Worm (Caenorhabditis elegans) whole organism, L4/young adult: Measurements from ENCODE around the gene K02H11.4.

Experiments
- W03F9.2 ChIP-seq: fragments of 150-350 bp; optimal IDR thresholded peaks from 2 replicates; lab custom pipeline; 2014; ENCODE audit warnings: missing biosample characterization, missing genetic modification characterization
- dao-5 ChIP-seq: sonication (generic microtip); optimal IDR thresholded peaks from 2 replicates; lab custom pipeline; 2016; ENCODE audit warnings: missing genotype, missing genetic modification characterization, moderate library complexity, missing compliant biosample characterization
- him-1 ChIP-seq: sonication (generic microtip); optimal IDR thresholded peaks from 2 replicates; lab custom pipeline; 2016; ENCODE audit warnings: missing genotype, missing genetic modification reagents, missing genetic modification characterization, missing compliant biosample characterization

Gene K02H11.4

DNA sequence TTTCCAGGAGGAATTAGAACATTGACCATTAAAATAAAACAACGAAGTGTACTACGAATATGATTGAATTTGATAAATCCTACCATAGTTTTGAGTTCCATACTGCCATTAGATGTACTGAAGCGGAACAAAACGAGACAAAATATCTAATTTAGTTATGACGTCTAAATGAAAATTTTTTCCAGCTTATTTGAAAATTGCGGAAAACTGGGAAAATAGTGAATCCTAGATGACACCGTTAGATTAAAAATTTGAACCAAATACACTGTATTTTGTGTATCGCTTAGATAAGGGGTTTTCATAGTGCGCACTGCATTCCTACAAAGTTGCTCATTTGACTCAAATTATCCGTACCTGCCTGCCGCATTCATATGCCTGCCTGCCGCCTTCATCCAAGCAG is at the start of gene K02H11.4:
TSS of gene K02H11.4 (minus strand) at position 101 of the 400 bp plus-strand sequence.
- TF ChIP-seq him-1 (tag; lab: Kevin White, UChicago) (no peak), W03F9.2 (no peak), dao-5 (tag; lab: Kevin White, UChicago) (no peak)

DNA sequence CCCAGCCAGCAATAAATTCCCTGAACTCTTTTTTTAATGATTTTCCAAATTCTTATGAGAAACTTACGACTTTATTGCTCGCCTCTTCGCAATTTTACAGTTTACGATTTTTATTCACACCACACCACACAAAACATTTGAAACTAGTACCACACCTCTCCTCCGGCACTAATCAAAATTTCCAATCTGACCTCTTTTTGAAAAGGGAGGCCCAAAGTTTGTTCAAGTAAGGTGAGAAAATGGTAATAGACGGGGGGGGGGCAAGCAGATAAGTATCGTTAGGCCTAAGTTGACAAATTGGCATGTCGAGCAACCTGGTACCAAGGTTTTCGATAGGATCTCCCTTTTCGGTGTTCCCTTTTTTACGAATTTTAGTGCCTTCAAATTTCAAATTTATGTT is 48.7 kb upstream of the K02H11.4 start:
- TF ChIP-seq him-1 (tag; lab: Kevin White, UChicago) (no peak), W03F9.2 (no peak), dao-5 (tag; lab: Kevin White, UChicago) (no peak)

DNA sequence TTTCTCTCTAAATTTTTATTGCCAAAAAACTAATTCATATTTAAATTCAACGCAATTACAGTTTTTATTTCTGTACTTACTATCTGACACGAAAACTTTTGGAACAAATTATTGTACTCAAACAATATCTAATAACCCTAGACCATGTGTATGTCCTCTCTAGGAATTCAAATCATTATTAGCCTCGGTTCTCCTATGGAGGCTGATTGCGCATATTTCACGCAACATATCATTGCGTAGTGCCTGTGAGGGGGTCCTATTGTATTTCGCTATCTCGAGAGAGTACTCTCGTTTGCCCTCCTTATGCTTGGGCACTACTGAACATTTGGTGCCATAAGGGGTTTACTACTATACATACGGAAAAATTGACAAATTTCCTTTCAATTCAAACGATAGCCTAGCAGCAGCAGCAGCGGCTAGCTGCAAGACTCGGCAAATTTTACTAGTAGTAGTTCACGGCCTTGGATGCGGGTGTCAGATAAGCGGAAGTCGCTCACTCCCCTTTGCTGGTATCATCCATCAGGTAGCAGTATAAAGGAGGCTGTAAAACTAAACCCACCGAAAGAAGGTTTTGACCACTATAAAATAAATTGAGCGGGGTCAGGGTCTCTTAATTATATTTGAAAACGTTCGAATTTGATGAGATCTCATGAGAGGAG is 47.6 kb upstream of the K02H11.4 start:
- TF ChIP-seq him-1 (tag; lab: Kevin White, UChicago) (no peak), dao-5 (tag; lab: Kevin White, UChicago) (no peak), W03F9.2 (no peak)

DNA sequence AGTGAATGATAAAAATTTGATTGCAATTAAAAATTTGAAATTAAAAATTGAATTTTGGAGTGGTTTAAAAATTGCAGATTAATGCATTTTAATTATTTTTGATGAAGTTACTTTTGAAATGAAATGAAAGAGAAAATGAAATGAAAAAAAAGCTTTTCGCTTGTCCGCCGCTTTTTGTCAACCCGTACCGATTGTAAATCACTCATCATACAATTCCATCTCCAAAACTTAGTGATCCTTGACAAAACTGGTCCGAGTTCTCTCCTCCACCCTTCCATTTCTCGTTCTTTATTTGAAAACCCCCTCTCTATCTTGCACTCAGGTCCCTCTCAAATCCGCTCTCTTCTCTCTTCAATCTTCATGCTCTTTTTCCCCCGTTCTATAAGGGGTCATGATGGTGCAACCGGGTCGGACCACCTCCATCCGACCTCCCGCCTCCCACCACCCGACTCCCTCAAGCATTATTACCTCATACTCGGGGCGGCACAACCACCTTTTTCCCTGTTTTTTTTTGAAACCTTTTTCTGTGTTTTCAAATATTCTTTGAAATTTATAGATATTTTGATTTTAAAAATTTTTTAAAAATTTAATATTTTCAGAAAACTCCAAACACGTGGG is 46.1 kb upstream of the K02H11.4 start:
- TF ChIP-seq W03F9.2: no peak
- no peak for TF ChIP-seq him-1 (tag; lab: Kevin White, UChicago)
- TF ChIP-seq dao-5 (tag; lab: Kevin White, UChicago): no peak

DNA sequence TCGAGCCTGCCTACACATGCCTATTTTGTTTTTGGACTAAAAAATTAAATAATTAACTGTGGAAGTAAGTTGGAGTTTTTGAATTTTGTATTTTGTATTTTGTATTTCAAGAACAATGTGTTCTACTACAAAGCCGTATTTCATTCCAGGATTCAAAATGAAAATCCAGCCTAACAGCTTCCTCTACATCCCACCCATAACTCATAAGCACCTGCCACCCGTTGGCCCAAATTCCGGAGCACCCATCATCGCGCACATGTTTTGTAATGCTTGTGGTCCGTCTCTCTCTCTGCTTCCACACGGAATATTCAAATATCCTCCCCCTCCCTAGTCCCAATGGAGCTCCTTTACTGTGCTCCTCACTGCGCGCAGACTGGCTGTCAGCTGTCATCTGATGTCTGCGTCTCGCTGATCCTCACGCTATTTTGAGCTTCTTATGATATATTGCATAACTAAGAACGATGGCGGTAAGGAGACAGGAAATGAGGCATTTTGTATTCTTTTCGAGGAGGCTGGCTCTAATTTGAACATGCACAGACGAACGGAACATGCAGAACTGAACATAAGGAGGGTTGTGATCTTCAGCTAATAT is 44.5 kb upstream of the K02H11.4 start:
- TF ChIP-seq W03F9.2 (no peak), him-1 (tag; lab: Kevin White, UChicago) (no peak), dao-5 (tag; lab: Kevin White, UChicago) (no peak)

DNA sequence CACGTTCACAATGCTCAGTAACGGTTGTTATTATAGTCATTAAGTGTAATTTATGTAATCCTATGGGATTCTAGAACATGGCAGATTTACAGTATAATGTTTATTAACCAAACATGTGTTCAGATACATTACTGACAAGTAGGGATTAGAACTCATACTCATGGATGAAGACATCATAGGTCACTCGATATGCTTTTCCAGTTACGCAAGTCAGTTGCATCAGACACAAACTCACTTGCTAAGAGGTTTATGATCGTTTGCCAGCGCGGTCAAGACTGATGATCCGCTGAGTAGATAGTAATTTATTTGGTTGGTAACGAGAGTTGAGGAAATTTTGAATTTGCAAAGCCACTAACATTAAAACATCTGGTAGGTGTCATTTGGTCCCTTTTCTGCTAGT is 43.5 kb upstream of the K02H11.4 start:
- TF ChIP-seq dao-5 (tag; lab: Kevin White, UChicago) (no peak), W03F9.2 (no peak), him-1 (tag; lab: Kevin White, UChicago) (no peak)

DNA sequence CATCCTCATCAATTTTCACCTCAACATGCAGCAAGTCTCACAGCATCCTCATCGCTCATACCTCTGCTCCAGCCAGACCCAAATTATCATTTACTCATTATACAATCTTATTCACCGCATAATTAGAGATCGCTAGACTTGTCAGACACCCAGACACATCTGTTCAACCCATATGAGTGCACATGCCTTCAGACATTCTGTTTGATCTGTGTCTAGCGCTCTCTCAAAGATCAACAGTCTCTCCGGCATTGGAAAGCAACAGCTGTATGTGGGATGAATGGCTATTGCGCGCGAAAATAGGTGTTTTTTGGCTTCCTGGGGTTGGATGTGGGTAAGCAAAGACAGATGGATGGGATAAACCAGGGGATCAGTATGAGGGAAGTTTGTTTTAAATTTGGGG is 41.5 kb upstream of the K02H11.4 start:
- TF ChIP-seq dao-5 (tag; lab: Kevin White, UChicago): no peak
- TF ChIP-seq W03F9.2: no peak
- TF ChIP-seq him-1 (tag; lab: Kevin White, UChicago): no peak

DNA sequence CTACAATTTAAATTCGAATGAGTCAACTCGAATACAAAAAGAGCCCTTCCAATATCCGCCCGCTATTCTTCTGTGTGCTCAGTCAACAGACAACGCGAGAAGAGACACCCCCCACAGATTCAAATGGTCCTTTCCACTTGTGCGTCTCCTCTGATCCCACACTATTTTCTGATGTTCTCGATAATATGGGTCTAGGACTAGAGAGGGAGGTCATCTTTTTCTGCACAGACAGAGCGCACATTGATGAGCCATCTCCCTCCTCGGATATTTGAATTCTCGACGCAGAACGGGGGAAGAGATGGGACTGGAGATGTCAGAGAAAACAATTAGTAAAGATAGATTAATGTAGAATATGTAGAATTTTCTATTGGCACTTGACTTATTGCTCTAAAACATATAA is 39.6 kb upstream of the K02H11.4 start:
- TF ChIP-seq W03F9.2: no peak
- TF ChIP-seq dao-5 (tag; lab: Kevin White, UChicago): no peak
- TF ChIP-seq him-1 (tag; lab: Kevin White, UChicago): no peak

DNA sequence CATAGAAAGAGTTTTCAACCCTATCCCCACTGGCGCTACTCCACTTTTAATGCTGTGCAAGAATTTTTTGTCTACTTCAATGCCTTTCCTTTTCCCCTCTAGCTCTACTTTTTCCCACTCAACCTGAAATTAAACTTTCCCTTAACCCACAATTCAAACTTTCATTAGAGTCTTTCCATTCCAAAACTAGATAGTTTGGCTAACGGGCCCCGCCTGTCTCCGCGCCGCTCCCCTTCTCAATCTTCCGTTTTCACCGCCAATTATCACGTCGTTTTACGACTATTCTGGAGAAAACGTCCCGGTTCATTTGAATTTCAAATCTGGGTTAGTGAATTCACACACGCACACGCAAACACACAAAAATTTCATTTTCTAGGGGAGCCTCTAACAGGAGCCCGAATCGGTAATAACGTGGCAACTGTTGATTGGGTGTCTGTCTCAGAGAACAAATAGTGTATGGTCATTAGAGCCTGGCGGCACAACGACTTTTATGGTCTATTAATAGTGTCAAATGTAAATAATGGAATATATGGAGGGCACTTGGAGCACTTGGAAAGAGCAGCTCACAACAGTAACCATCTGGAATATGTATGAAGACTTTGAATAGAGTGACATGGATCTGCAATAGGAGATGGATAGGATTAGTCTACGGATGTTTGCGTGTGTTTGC is 38.8 kb upstream of the K02H11.4 start:
- no peak for TF ChIP-seq dao-5 (tag; lab: Kevin White, UChicago)
- TF ChIP-seq W03F9.2: no peak
- TF ChIP-seq him-1 (tag; lab: Kevin White, UChicago): no peak

DNA sequence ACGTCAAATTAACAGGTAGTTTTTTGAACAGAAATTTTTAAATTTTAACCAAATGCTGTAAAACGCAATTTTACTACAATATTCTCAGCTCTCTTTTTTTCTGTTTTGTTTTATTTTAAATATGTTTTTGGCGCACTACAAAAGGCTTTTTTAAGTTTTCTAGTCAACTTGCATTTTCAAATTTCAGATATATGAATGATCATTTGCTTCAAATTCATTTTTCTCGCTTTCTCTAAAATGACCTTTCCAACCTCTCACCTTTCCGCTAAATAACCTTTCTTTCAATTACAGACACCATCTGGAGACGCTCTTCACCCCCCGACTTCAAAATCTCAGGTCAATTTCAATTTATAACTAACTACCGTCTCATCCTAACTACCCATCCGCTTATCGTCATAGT is 35.7 kb upstream of the K02H11.4 start, which contains the start of gene cdc-25.2:
TSS of gene cdc-25.2 (plus strand) at position 301 of the 400 bp plus-strand sequence.
- TF ChIP-seq him-1 (tag; lab: Kevin White, UChicago) (no peak), dao-5 (tag; lab: Kevin White, UChicago) (no peak), W03F9.2 (no peak)

DNA sequence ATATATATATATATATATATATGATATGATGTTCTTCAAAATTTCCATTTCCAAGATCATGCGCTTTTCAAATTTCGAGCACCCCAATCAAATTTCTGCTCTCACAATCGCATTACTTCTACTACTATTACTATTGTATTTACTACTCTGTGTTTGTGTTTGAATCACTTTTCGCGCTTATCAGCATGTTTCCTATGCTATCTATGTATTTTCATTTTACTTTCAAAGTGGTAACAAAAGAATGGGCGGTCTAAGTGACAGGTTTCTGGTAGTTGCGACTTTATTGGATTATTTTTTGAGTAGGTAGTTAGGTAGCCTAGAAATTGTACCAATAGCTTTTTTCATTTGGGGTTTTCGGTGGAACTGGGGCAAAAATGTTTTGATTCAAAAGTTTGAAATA is 27.1 kb upstream of the K02H11.4 start:
- no peak for TF ChIP-seq dao-5 (tag; lab: Kevin White, UChicago)

DNA sequence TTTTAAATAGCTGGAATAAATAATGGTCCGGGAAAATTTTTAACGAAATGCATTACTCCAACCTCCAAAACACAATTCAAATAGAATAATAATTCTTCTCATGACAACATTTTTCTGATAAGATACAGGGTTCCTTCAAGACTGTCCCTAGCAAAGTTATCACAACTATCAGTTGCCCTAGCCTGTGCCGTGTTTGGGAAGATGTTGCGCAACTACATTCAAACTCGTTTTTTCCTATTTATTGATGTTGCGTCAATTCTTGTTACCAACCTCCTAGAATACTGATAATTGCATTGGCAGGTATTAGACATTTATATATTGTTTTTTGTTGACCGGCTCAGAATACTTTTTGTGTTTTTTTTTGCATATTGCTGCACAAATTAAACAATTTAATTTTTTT is 24.0 kb upstream of the K02H11.4 start:
- TF ChIP-seq him-1 (tag; lab: Kevin White, UChicago): no peak
- TF ChIP-seq dao-5 (tag; lab: Kevin White, UChicago): no peak
- TF ChIP-seq W03F9.2: no peak

DNA sequence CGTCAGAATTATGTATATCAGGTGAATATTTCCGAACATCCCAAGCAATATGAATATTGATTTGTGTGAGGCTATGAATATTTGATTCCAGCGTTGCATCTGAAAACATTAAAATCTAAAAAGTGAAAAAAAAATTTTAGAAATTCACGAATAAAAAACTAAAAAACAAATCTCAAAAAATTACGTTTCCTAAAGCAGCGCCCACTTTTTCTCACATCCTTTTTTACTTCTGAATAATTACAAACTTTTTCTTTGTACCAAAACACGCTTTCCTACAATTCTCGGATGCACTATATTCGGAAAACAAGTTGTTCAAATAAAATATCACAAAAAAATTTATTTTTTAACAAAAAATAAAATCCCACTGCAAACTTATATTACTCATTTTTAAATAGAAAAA is 21.9 kb upstream of the K02H11.4 start, which contains the start of gene srsx-8:
TSS of gene srsx-8 (minus strand) at position 101 of the 400 bp plus-strand sequence.
- TF ChIP-seq him-1 (tag; lab: Kevin White, UChicago) (no peak), dao-5 (tag; lab: Kevin White, UChicago) (no peak), W03F9.2 (no peak)

DNA sequence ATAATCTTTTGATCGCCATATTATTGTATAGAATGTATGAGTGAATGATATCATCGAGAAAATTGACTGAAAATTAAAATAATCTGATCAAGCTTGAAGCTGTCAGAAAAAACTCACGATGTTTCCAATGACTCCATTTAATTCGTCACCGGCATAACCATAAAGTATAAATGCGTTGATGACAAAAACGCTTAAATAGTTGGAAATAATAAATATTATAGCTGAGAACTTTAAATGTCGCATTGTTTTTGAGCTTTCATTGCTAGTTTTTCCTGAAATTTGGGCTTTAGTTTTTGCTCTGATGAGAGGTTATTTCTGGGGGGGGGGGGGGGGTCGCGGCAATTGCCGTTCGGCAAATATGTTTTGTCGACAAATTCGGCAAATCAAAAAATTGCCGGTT is 20.1 kb upstream of the K02H11.4 start:
- TF ChIP-seq him-1 (tag; lab: Kevin White, UChicago) (no peak), W03F9.2 (no peak), dao-5 (tag; lab: Kevin White, UChicago) (no peak)
